Fruit fly (Drosophila melanogaster) Kc167 (cell line): Measurements from ENCODE around the gene Dic4.

Source experiments
- Myc ChIP-seq: fragments of >200 bp; optimal IDR thresholded peaks from 2 replicates; lab custom pipeline; 2017; ENCODE audit warnings: missing external identifiers
- Sin3A ChIP-seq: fragments of >200 bp; optimal IDR thresholded peaks from 2 replicates; lab custom pipeline; 2018; ENCODE audit warnings: missing external identifiers
- h ChIP-seq: fragments of >200 bp; optimal IDR thresholded peaks from 3 replicates; lab custom pipeline; 2018; ENCODE audit warnings: missing external identifiers
- psq ChIP-seq: fragments of >200 bp; optimal IDR thresholded peaks from 2 replicates; lab custom pipeline; 2017; ENCODE audit warnings: missing external identifiers
- ttk ChIP-seq: sonication (Bioruptor generic); optimal IDR thresholded peaks from 2 replicates; lab custom pipeline; 2017; ENCODE audit warnings: missing external identifiers

DNA sequence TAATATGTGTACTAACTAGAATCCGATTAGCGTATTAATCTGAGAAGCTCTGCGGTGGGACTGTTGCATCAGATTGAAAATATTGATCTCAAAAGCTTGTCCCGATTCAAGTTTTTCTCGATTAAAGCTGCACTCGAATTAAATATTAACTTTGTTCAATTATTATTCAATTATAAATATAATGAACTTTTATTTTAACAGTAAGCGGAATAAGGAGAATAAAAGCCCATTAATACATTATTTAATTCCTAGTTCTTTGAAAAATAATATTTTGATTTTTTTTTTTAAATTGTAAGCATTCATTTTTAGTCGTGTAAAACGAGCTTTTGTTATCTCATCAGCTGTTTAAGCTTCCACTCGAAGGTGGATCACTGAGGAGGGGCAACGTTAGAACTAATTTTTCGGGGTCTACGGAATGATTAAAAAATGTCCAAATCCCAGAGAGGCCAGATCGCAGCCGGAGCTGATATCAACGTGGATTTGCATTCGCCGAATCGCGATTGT is 22.8 kb downstream of the Dic4 start, which contains the start of the genes GNBP2 and GNBP1:
- TF ChIP-seq ttk (lab: Kevin White, UChicago) (no peak), psq (no peak), Myc (lab: Kevin White, UChicago) (no peak), Sin3A (lab: Kevin White, UChicago) (no peak), h (lab: Kevin White, UChicago) (no peak)
